Fruit fly (Drosophila melanogaster): ENCODE measurements around the gene CG11249.

DNA sequence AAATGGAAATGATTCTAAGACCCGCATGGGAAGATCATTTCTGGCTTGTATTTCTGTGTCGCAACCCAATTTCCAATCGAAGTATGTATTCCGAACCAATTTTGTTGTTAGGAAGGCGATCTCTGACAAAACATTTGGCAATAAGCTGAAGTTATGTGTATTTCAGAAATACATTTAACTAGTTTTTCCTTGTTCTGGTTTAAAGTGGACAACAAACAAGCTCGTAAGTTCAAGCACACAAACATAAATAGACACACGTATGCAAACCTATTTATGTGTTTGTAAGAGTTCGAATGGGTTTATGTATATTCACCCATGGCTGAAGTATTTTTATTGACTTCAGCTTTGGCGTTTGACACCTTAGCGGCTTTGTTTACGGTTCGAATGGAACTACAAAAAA lies 26.1 kb upstream of the CG11249 start:
- TF ChIP-seq CG6792 (GFP tag; optimal IDR thresholded peaks at IDR 0.05) (no peak), Sox15 (GFP tag; optimal IDR thresholded peaks at IDR 0.05) (no peak), CG8319 (GFP tag; optimal IDR thresholded peaks at IDR 0.05) (no peak), fd59A (GFP tag; optimal IDR thresholded peaks at IDR 0.05) (no peak), Eip93F (GFP tag; optimal IDR thresholded peaks at IDR 0.05) (no peak), dac (GFP tag; optimal IDR thresholded peaks at IDR 0.05) (no peak), Hr38 (GFP tag; optimal IDR thresholded peaks at IDR 0.05) (no peak), vri (GFP tag; optimal IDR thresholded peaks at IDR 0.05) (no peak), acj6 (GFP tag; optimal IDR thresholded peaks at IDR 0.05) (no peak), Smox (GFP tag; optimal IDR thresholded peaks at IDR 0.05) (no peak), CG34406 (GFP tag; optimal IDR thresholded peaks at IDR 0.05) (no peak), Eip78C (GFP tag) (no peak), net (GFP tag; optimal IDR thresholded peaks at IDR 0.05) (no peak)
